Worm (Caenorhabditis elegans): ENCODE results near the gene strd-1.
A peak's percentile ranks its signal among the peaks of the same experiment; 100 is the strongest.

The strd-1 gene

DNA sequence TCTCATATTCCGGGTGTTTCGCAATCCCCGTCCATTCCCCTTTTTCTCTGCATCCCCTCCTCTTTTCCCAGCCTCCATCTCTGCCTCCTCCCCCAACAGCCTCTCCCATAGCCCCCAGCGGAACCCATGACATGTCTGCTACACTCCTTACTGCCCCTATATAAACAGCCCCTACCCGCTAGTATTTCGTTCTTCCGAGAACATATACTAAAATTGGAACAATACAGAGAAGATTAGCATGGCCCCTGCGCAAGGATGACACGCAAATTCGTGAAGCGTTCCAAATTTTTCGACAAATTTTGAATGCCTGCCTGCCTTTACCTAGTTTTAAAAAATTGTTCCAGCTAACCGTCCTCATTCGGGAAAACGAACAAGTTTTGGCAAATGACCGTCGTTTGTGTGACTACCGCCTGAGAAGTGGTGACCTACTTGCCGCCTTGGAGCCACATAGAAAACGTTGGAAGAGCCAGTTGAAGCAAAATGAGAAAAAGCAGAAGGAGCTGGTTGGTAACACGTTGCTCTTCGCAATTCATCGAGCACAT is 42.3 kb downstream of the strd-1 start (continued):
- TF ChIP-seq ceh-82 (tag; optimal IDR thresholded peaks at IDR 0.05): no peak
- peak; percentile 99 for TF ChIP-seq hmg-1.1 (GFP tag; IDR thresholded peaks at IDR 0.05)
- TF ChIP-seq spr-3 (GFP tag; optimal IDR thresholded peaks at IDR 0.05): peak; percentile 96
- peak; percentile 97 for TF ChIP-seq rbr-2 (tag; optimal IDR thresholded peaks at IDR 0.05)
- TF ChIP-seq snpc-1.2 (GFP tag; IDR thresholded peaks at IDR 0.05): peak; percentile 93

- TF ChIP-seq arid-1 (GFP tag; conservative IDR thresholded peaks at IDR 0.05) (no peak), gei-8 (GFP tag; optimal IDR thresholded peaks at IDR 0.05) (no peak), nhr-6 (tag; optimal IDR thresholded peaks at IDR 0.05) (no peak), spr-1 (tag; optimal IDR thresholded peaks at IDR 0.05) (no peak), dmd-9 (GFP tag; IDR thresholded peaks at IDR 0.05) (no peak), madf-5 (GFP tag; IDR thresholded peaks at IDR 0.05) (no peak), ZK337.2 (GFP tag; IDR thresholded peaks at IDR 0.05) (no peak), dpl-1 (GFP tag; optimal IDR thresholded peaks at IDR 0.05) (no peak), zip-2 (tag; optimal IDR thresholded peaks at IDR 0.05) (no peak), mes-2 (tag; optimal IDR thresholded peaks at IDR 0.05; ENCODE audit: poor library complexity, severe bottlenecking) (no peak), F44E2.7 (GFP tag; IDR thresholded peaks at IDR 0.05) (no peak), ceh-28 (tag; optimal IDR thresholded peaks at IDR 0.05) (no peak), T26A8.4 (GFP tag; IDR thresholded peaks at IDR 0.05) (no peak), ztf-7 (tag; optimal IDR thresholded peaks at IDR 0.05) (no peak), ZK546.5 (tag; optimal IDR thresholded peaks at IDR 0.05) (no peak), mxl-2 (GFP tag; conservative IDR thresholded peaks at IDR 0.05) (no peak), fos-1 (tag; optimal IDR thresholded peaks at IDR 0.05) (no peak), egl-27 (tag; optimal IDR thresholded peaks at IDR 0.05) (no peak), rbr-2 (tag; optimal IDR thresholded peaks at IDR 0.05) (no peak), ceh-32 (tag; optimal IDR thresholded peaks at IDR 0.05; ENCODE audit: poor library complexity) (no peak)
These were observed 46.8 kb downstream of the strd-1 start for ce11 chrIII:10994085-10994484.

ce11 chrIII:10995156-10995555 is 47.9 kb downstream of the strd-1 start, which contains the start of gene dmsr-5:
TSS of gene dmsr-5 (minus strand) at chrIII:10995256.
- TF ChIP-seq nhr-48 (tag; optimal IDR thresholded peaks at IDR 0.05) (no peak), set-16 (GFP tag; IDR thresholded peaks at IDR 0.05) (no peak), ama-1 (optimal IDR thresholded peaks at IDR 0.05) (no peak), pqm-1 (tag; optimal IDR thresholded peaks at IDR 0.05) (no peak), hif-1 (tag; optimal IDR thresholded peaks at IDR 0.05) (no peak), arid-1 (GFP tag; conservative IDR thresholded peaks at IDR 0.05) (no peak), spr-1 (tag; optimal IDR thresholded peaks at IDR 0.05) (no peak), lin-13 (GFP tag; optimal IDR thresholded peaks at IDR 0.05) (no peak), unc-62 (GFP tag; optimal IDR thresholded peaks at IDR 0.05 in 1 of 2) (no peak), unc-62 (tag; optimal IDR thresholded peaks at IDR 0.05) (no peak), lin-38 (GFP tag; IDR thresholded peaks at IDR 0.05) (no peak)

Measured in whole organism, L4 larva.